Fruit fly (Drosophila melanogaster) whole organism, prepupa: ENCODE data around the gene Idh.

ENCODE experiments used
- Blimp-1 ChIP-seq: fragments of 200-800 bp; sonication (Bioruptor generic); optimal IDR thresholded peaks from 3 replicates; lab custom pipeline; 2017; ENCODE audit warnings: missing biosample characterization, missing genetic modification characterization, mild to moderate bottlenecking, moderate library complexity, missing genetic modification reagents
- CG10631 ChIP-seq: fragments of 200-800 bp; sonication (Bioruptor generic); optimal IDR thresholded peaks from 2 replicates; lab custom pipeline; 2016; ENCODE audit warnings: missing biosample characterization, missing genetic modification characterization
- CG11762 ChIP-seq: fragments of 200-800 bp; sonication (Bioruptor generic); optimal IDR thresholded peaks from 3 replicates; lab custom pipeline; 2016; ENCODE audit warnings: missing biosample characterization, missing genetic modification characterization; ENCODE audit not compliant: insufficient read depth
- CG11902 ChIP-seq: fragments of 200-800 bp; sonication (Bioruptor generic); optimal IDR thresholded peaks from 3 replicates; lab custom pipeline; 2016; ENCODE audit warnings: missing biosample characterization, missing genetic modification characterization
- CG15336 ChIP-seq: fragments of 200-800 bp; sonication (Bioruptor generic); IDR thresholded peaks from 2 replicates; pipeline ENCODE4 v1.3.6; 2022; ENCODE audit warnings: missing biosample characterization, missing genetic modification characterization
- CG1621 ChIP-seq: fragments of 200-800 bp; sonication (Bioruptor generic); optimal IDR thresholded peaks from 3 replicates; lab custom pipeline; 2018; ENCODE audit warnings: missing biosample characterization, mild to moderate bottlenecking, missing genetic modification characterization
- CG16779 ChIP-seq: fragments of 200-800 bp; sonication (Bioruptor generic); optimal IDR thresholded peaks from 3 replicates; lab custom pipeline; 2017; ENCODE audit warnings: missing biosample characterization, mild to moderate bottlenecking, missing genetic modification characterization
- CG32006 ChIP-seq: fragments of 200-800 bp; sonication (Bioruptor generic); optimal IDR thresholded peaks from 3 replicates; lab custom pipeline; 2017; ENCODE audit warnings: missing biosample characterization, mild to moderate bottlenecking, missing genetic modification characterization
- CG34406 ChIP-seq: fragments of 200-800 bp; sonication (Bioruptor generic); optimal IDR thresholded peaks from 3 replicates; lab custom pipeline; 2016; ENCODE audit warnings: missing biosample characterization, missing genetic modification characterization
- CG4318 ChIP-seq: fragments of 200-800 bp; sonication (Bioruptor generic); optimal IDR thresholded peaks from 3 replicates; lab custom pipeline; 2017; ENCODE audit warnings: missing biosample characterization, mild to moderate bottlenecking, missing genetic modification characterization
- CG6163 ChIP-seq: fragments of 200-800 bp; sonication (Bioruptor generic); IDR thresholded peaks from 3 replicates; pipeline ENCODE4 v1.3.6; 2022; ENCODE audit warnings: missing biosample characterization, missing genetic modification characterization
- CG6276 ChIP-seq: fragments of 200-800 bp; sonication (Bioruptor generic); optimal IDR thresholded peaks from 2 replicates; lab custom pipeline; 2017; ENCODE audit warnings: missing biosample characterization, mild to moderate bottlenecking, missing genetic modification characterization
- CG6792 ChIP-seq: fragments of 200-800 bp; sonication (Bioruptor generic); optimal IDR thresholded peaks from 3 replicates; lab custom pipeline; 2016; ENCODE audit warnings: missing biosample characterization, missing genetic modification characterization
- CG6808 ChIP-seq: fragments of 200-800 bp; sonication (Bioruptor generic); optimal IDR thresholded peaks from 3 replicates; lab custom pipeline; 2017; ENCODE audit warnings: missing biosample characterization, missing genetic modification characterization, mild to moderate bottlenecking, moderate library complexity, missing genetic modification reagents
- CG6854 ChIP-seq: fragments of 200-800 bp; sonication (Bioruptor generic); optimal IDR thresholded peaks from 2 replicates; lab custom pipeline; 2017; ENCODE audit warnings: missing biosample characterization, mild to moderate bottlenecking, missing genetic modification characterization
- CG7368 ChIP-seq: fragments of 200-800 bp; sonication (Bioruptor generic); optimal IDR thresholded peaks from 3 replicates; lab custom pipeline; 2016; ENCODE audit warnings: missing biosample characterization, missing genetic modification characterization
- CG8119 ChIP-seq: fragments of 200-800 bp; sonication (Bioruptor generic); IDR thresholded peaks from 3 replicates; pipeline ENCODE4 v1.3.6; 2022; ENCODE audit warnings: missing biosample characterization, missing genetic modification characterization
- CG9139 ChIP-seq: fragments of 200-800 bp; sonication (Bioruptor generic); optimal IDR thresholded peaks from 3 replicates; lab custom pipeline; 2017; ENCODE audit warnings: missing biosample characterization, mild to moderate bottlenecking, missing genetic modification characterization
- Eip75B ChIP-seq: fragments of 200-800 bp; sonication (Bioruptor generic); optimal IDR thresholded peaks from 3 replicates; lab custom pipeline; 2016; ENCODE audit warnings: missing biosample characterization, missing genetic modification characterization
- Eip78C ChIP-seq: fragments of 200-800 bp; sonication (Bioruptor generic); peaks from one replicate; lab custom pipeline; 2016; ENCODE audit warnings: missing biosample characterization, missing genetic modification characterization
- Ets21C ChIP-seq: fragments of 200-800 bp; sonication (Bioruptor generic); optimal IDR thresholded peaks from 3 replicates; lab custom pipeline; 2016; ENCODE audit warnings: missing biosample characterization, missing genetic modification characterization
- Gug ChIP-seq: fragments of 200-800 bp; sonication (Bioruptor generic); IDR thresholded peaks from 2 replicates; pipeline ENCODE4 v1.3.6; 2022; ENCODE audit warnings: missing biosample characterization, missing genetic modification characterization
- Hr38 ChIP-seq: sonication (Bioruptor generic); optimal IDR thresholded peaks from 2 replicates; lab custom pipeline; 2016; ENCODE audit warnings: missing biosample characterization, missing genetic modification characterization
- Hr4 ChIP-seq: fragments of 200-800 bp; sonication (Bioruptor generic); optimal IDR thresholded peaks from 3 replicates; lab custom pipeline; 2016; ENCODE audit warnings: missing biosample characterization, missing genetic modification characterization
- Lpt ChIP-seq: fragments of 200-800 bp; sonication (Bioruptor generic); optimal IDR thresholded peaks from 3 replicates; lab custom pipeline; 2016; ENCODE audit warnings: missing biosample characterization, missing genetic modification characterization
- OdsH ChIP-seq: fragments of 200-800 bp; sonication (Bioruptor generic); optimal IDR thresholded peaks from 3 replicates; lab custom pipeline; 2016; ENCODE audit warnings: missing biosample characterization, missing genetic modification characterization
- Smox ChIP-seq: fragments of 200-800 bp; sonication (Bioruptor generic); optimal IDR thresholded peaks from 3 replicates; lab custom pipeline; 2016; ENCODE audit warnings: missing biosample characterization, missing genetic modification characterization
- Sox102F ChIP-seq: fragments of 200-800 bp; sonication (Bioruptor generic); optimal IDR thresholded peaks from 2 replicates; lab custom pipeline; 2016; ENCODE audit warnings: missing biosample characterization, mild to moderate bottlenecking, missing genetic modification characterization
- Sox14 ChIP-seq: fragments of 200-800 bp; sonication (Bioruptor generic); optimal IDR thresholded peaks from 3 replicates; lab custom pipeline; 2016; ENCODE audit warnings: missing biosample characterization, missing genetic modification characterization
- Sox15 ChIP-seq: fragments of 200-800 bp; sonication (Bioruptor generic); optimal IDR thresholded peaks from 3 replicates; lab custom pipeline; 2016; ENCODE audit warnings: missing biosample characterization, missing genetic modification characterization
- achi ChIP-seq: fragments of 200-800 bp; sonication (Bioruptor generic); optimal IDR thresholded peaks from 3 replicates; lab custom pipeline; 2016; ENCODE audit warnings: missing biosample characterization, missing genetic modification characterization
- acj6 ChIP-seq: fragments of 200-800 bp; sonication (Bioruptor generic); optimal IDR thresholded peaks from 3 replicates; lab custom pipeline; 2016; ENCODE audit warnings: missing biosample characterization, missing genetic modification characterization
- cyc ChIP-seq: fragments of 200-800 bp; sonication (Bioruptor generic); optimal IDR thresholded peaks from 3 replicates; lab custom pipeline; 2016; ENCODE audit warnings: missing biosample characterization, missing genetic modification characterization
- dac ChIP-seq: fragments of 200-800 bp; sonication (Bioruptor generic); optimal IDR thresholded peaks from 2 replicates; lab custom pipeline; 2017; ENCODE audit warnings: missing biosample characterization, mild to moderate bottlenecking, missing genetic modification characterization
- dsx ChIP-seq: fragments of 200-800 bp; optimal IDR thresholded peaks from 3 replicates; lab custom pipeline; 2019; ENCODE audit warnings: missing biosample characterization, mild to moderate bottlenecking, missing genetic modification characterization, moderate library complexity; ENCODE audit not compliant: poor library complexity, severe bottlenecking
- eg ChIP-seq: fragments of 200-800 bp; sonication (Bioruptor generic); IDR thresholded peaks from 3 replicates; pipeline ENCODE4 v1.3.6; 2022; ENCODE audit warnings: missing biosample characterization, missing genetic modification characterization
- esn ChIP-seq: fragments of 200-800 bp; sonication (Bioruptor generic); optimal IDR thresholded peaks from 2 replicates; lab custom pipeline; 2016; ENCODE audit warnings: missing biosample characterization, mild to moderate bottlenecking, missing genetic modification characterization, moderate library complexity
- fd85E ChIP-seq: fragments of 200-800 bp; sonication (Bioruptor generic); optimal IDR thresholded peaks from 3 replicates; lab custom pipeline; 2016; ENCODE audit warnings: missing biosample characterization, missing genetic modification characterization
- fkh ChIP-seq: fragments of 200-800 bp; sonication (Bioruptor generic); optimal IDR thresholded peaks from 3 replicates; lab custom pipeline; 2017; ENCODE audit warnings: missing biosample characterization, mild to moderate bottlenecking, missing genetic modification characterization, moderate library complexity
- net ChIP-seq: fragments of 200-800 bp; sonication (Bioruptor generic); optimal IDR thresholded peaks from 3 replicates; lab custom pipeline; 2016; ENCODE audit warnings: missing biosample characterization, missing genetic modification characterization
- salr ChIP-seq, 2 experiments: fragments of 200-800 bp; sonication (Bioruptor generic); optimal IDR thresholded peaks; 3 replicates each; lab custom pipeline; 2016 to 2018; ENCODE audit warnings: missing biosample characterization in 2 of 2, missing genetic modification characterization in 2 of 2, mild to moderate bottlenecking in 1 of 2
- spab ChIP-seq: fragments of 200-800 bp; sonication (Bioruptor generic); optimal IDR thresholded peaks from 2 replicates; lab custom pipeline; 2017; ENCODE audit warnings: missing biosample characterization, mild to moderate bottlenecking, missing genetic modification characterization, missing genetic modification reagents
- ss ChIP-seq, 2 experiments: fragments of 200-800 bp; sonication (Bioruptor generic); optimal IDR thresholded peaks; 2 replicates in 1 of 2; 3 replicates in 1 of 2; lab custom pipeline; 2017 to 2018; ENCODE audit warnings: mild to moderate bottlenecking in 2 of 2, missing biosample characterization in 2 of 2, missing genetic modification characterization in 2 of 2, moderate library complexity in 1 of 2
- svp ChIP-seq: fragments of 200-800 bp; sonication (Bioruptor generic); peaks from one replicate; lab custom pipeline; 2016; ENCODE audit warnings: missing biosample characterization, missing genetic modification characterization
- topi ChIP-seq: fragments of 200-800 bp; sonication (Bioruptor generic); optimal IDR thresholded peaks from 3 replicates; lab custom pipeline; 2016; ENCODE audit warnings: missing biosample characterization, missing genetic modification characterization
- vri ChIP-seq: fragments of 200-800 bp; sonication (Bioruptor generic); optimal IDR thresholded peaks from 3 replicates; lab custom pipeline; 2016; ENCODE audit warnings: missing biosample characterization, mild to moderate bottlenecking, missing genetic modification characterization

Idh gene

dm6 chr3L:8346100-8346980 is 14.4 kb downstream of the Idh start, which contains the start of the genes CG7182 and GAPcenA (continued):
- TF ChIP-seq CG15336 (GFP tag; lab: Robert Waterston, UW) (peak; percentile 59; the same call in 1 of the 2 replicates), Ets21C (GFP tag; lab: Kevin White, UChicago) (no peak), esn (GFP tag; lab: Kevin White, UChicago) (peak; percentile 80), CG6854 (peak; percentile 28), OdsH (GFP tag; lab: Kevin White, UChicago) (no peak), Eip78C (GFP tag; lab: Kevin White, UChicago) (peak; percentile 92), fkh (GFP tag; lab: Kevin White, UChicago) (peak; percentile 54), svp (GFP tag; lab: Kevin White, UChicago) (peak; percentile 97), CG6792 (GFP tag; lab: Kevin White, UChicago) (peak; percentile 70), Blimp-1 (GFP tag; lab: Kevin White, UChicago) (peak; percentile 42), Gug (GFP tag; lab: Robert Waterston, UW) (0 out of 2 replicates have a peak, but pooled peaks have one; percentile 9), Smox (GFP tag; lab: Kevin White, UChicago) (no peak), CG7368 (GFP tag; lab: Kevin White, UChicago) (peak; percentile 57), CG6163 (GFP tag; lab: Robert Waterston, UW) (peak; percentile 75), CG4318 (GFP tag; lab: Kevin White, UChicago) (no peak), achi (GFP tag; lab: Kevin White, UChicago) (peak; percentile 78), CG9139 (GFP tag; lab: Kevin White, UChicago) (peak; percentile 26), Hr38 (no peak), CG6276 (GFP tag; lab: Kevin White, UChicago) (no peak), fd85E (GFP tag; lab: Kevin White, UChicago) (no peak), CG11762 (GFP tag; lab: Kevin White, UChicago) (peak; percentile 64), eg (GFP tag; lab: Robert Waterston, UW) (peak; percentile 75), Hr4 (GFP tag; lab: Kevin White, UChicago) (no peak), CG1621 (tag; lab: Kevin White, UChicago) (peak; percentile 16), cyc (peak; percentile 64), Eip75B (GFP tag; lab: Kevin White, UChicago) (no peak), Sox14 (GFP tag; lab: Kevin White, UChicago) (peak; percentile 41), CG6808 (GFP tag; lab: Kevin White, UChicago) (peak; percentile 62), CG11902 (GFP tag; lab: Kevin White, UChicago) (peak; percentile 53), CG8119 (peak; percentile 54; the same call in 2 of the 3 replicates), CG32006 (GFP tag; lab: Kevin White, UChicago) (no peak), Sox15 (peak; percentile 43), topi (GFP tag; lab: Kevin White, UChicago) (peak; percentile 75), spab (GFP tag; lab: Kevin White, UChicago) (peak; percentile 41), ss (GFP tag; optimal IDR thresholded peaks at IDR 0.05; lab: Kevin White, UChicago) (peak in 1 of 2 experiments; percentile 79), Sox102F (GFP tag; lab: Kevin White, UChicago) (no peak), dsx (no peak), vri (GFP tag; lab: Kevin White, UChicago) (peak; percentile 90), CG34406 (GFP tag; lab: Kevin White, UChicago) (peak; percentile 81)

DNA sequence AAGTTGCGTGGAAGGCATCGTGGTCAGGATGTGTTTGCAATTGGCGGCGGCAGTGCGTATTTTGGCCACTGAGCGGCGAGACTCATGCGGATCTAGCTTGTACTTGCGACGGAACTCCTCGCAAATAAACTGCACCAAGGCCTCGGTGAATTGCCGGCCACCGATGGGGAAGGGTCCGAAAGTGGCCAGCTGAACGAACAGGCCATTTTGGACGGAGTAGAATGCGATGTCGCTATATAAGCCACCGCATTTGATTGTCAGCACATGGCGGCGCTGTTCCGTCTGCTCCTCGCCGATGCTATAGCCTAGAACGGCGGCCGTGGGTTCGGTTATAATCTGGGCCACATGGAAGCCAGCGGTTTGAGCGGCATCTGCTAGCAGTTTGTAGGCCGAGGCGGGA is 15.5 kb downstream of the Idh start:
- TF ChIP-seq Sox102F (GFP tag; lab: Kevin White, UChicago) (no peak), CG6792 (GFP tag; lab: Kevin White, UChicago) (no peak), Ets21C (GFP tag; lab: Kevin White, UChicago) (no peak), Hr4 (GFP tag; lab: Kevin White, UChicago) (no peak), net (GFP tag; lab: Kevin White, UChicago) (no peak), Sox14 (GFP tag; lab: Kevin White, UChicago) (no peak), CG10631 (GFP tag; lab: Kevin White, UChicago) (no peak), Eip78C (GFP tag; lab: Kevin White, UChicago) (no peak), CG9139 (GFP tag; lab: Kevin White, UChicago) (no peak), CG16779 (tag; lab: Kevin White, UChicago) (no peak), CG34406 (GFP tag; lab: Kevin White, UChicago) (no peak), Gug (GFP tag; lab: Robert Waterston, UW) (no peak), acj6 (no peak), achi (GFP tag; lab: Kevin White, UChicago) (no peak), Eip75B (GFP tag; lab: Kevin White, UChicago) (no peak), dac (GFP tag; lab: Kevin White, UChicago) (no peak), CG11762 (GFP tag; lab: Kevin White, UChicago) (no peak), salr (GFP tag; optimal IDR thresholded peaks at IDR 0.05; lab: Kevin White, UChicago) (no peak), Lpt (GFP tag; lab: Kevin White, UChicago) (no peak), eg (GFP tag; lab: Robert Waterston, UW) (no peak)
